Fruit fly (Drosophila melanogaster) whole organism, wandering third instar larva: ENCODE measurements around the gene CG13896.
A peak's percentile ranks its signal among the peaks of the same experiment; 100 is the strongest.

Experiments
- CG32264 ChIP-seq: fragments of 200-800 bp; sonication (Bioruptor generic); optimal IDR thresholded peaks from 2 replicates; lab custom pipeline; 2016; ENCODE audit warnings: missing biosample characterization, missing genetic modification characterization
- CG9705 ChIP-seq: fragments of 200-800 bp; sonication (Bioruptor generic); optimal IDR thresholded peaks from 2 replicates; lab custom pipeline; 2018; ENCODE audit warnings: missing biosample characterization, mild to moderate bottlenecking, missing genetic modification characterization
- CrebA ChIP-seq: fragments of 200-800 bp; sonication (Bioruptor generic); optimal IDR thresholded peaks from 2 replicates; lab custom pipeline; 2016; ENCODE audit warnings: missing biosample characterization, mild to moderate bottlenecking, missing genetic modification characterization, borderline replicate concordance
- Dfd ChIP-seq: fragments of >200 bp; optimal IDR thresholded peaks from 2 replicates; lab custom pipeline; 2017; ENCODE audit warnings: missing biosample characterization, missing genetic modification characterization
- Dif ChIP-seq: fragments of 200-275, 200-300 bp; sonication (Bioruptor generic); optimal IDR thresholded peaks from 2 replicates; lab custom pipeline; 2018; ENCODE audit warnings: missing biosample characterization, missing genetic modification characterization; ENCODE audit not compliant: partially characterized antibody
- GATAd ChIP-seq: sonication (Bioruptor generic); optimal IDR thresholded peaks from 2 replicates; lab custom pipeline; 2016; ENCODE audit warnings: missing biosample characterization, missing genetic modification characterization
- HLH106 ChIP-seq: fragments of 200-800 bp; optimal IDR thresholded peaks from 3 replicates; lab custom pipeline; 2019; ENCODE audit warnings: missing biosample characterization, mild to moderate bottlenecking, missing genetic modification characterization, moderate library complexity
- Hr78 ChIP-seq: fragments of >200 bp; optimal IDR thresholded peaks from 2 replicates; lab custom pipeline; 2017; ENCODE audit warnings: missing biosample characterization, missing genetic modification characterization
- Hr83 ChIP-seq: fragments of 200-300 bp; sonication (Bioruptor generic); optimal IDR thresholded peaks from 2 replicates; lab custom pipeline; 2016; ENCODE audit warnings: missing biosample characterization, mild to moderate bottlenecking, missing genetic modification characterization, moderate library complexity; ENCODE audit not compliant: poor library complexity, severe bottlenecking
- Mio ChIP-seq: sonication (Bioruptor generic); optimal IDR thresholded peaks from 2 replicates; lab custom pipeline; 2016; ENCODE audit warnings: missing biosample characterization, missing genetic modification characterization
- Myc ChIP-seq: fragments of >200 bp; optimal IDR thresholded peaks from 2 replicates; lab custom pipeline; 2017
- N ChIP-seq: fragments of >200 bp; optimal IDR thresholded peaks from 2 replicates; lab custom pipeline; 2018; ENCODE audit warnings: missing biosample characterization, missing external identifiers, missing genetic modification characterization
- Sp1 ChIP-seq: fragments of 200-800 bp; sonication (Bioruptor generic); optimal IDR thresholded peaks from 3 replicates; lab custom pipeline; 2019; ENCODE audit warnings: missing biosample characterization, mild to moderate bottlenecking, missing genetic modification characterization, moderate library complexity
- Vsx2 ChIP-seq: fragments of 200-300, 225-300 bp; sonication (Bioruptor generic); optimal IDR thresholded peaks from 2 replicates; lab custom pipeline; 2018; ENCODE audit warnings: missing biosample characterization, missing genetic modification characterization; ENCODE audit not compliant: partially characterized antibody
- br ChIP-seq: fragments of 200-800 bp; sonication (Bioruptor generic); optimal IDR thresholded peaks from 2 replicates; lab custom pipeline; 2016; ENCODE audit warnings: missing biosample characterization, missing genetic modification characterization
- brk ChIP-seq: fragments of 200-800 bp; sonication (Bioruptor generic); optimal IDR thresholded peaks from 2 replicates; lab custom pipeline; 2016; ENCODE audit warnings: missing biosample characterization, mild to moderate bottlenecking, missing genetic modification characterization
- dl ChIP-seq, 2 experiments: fragments of 175-275, 200-275 bp in 1 of 2; fragments of 200-275 bp in 1 of 2; sonication (Bioruptor generic); optimal IDR thresholded peaks; lab custom pipeline; 2018; ENCODE audit warnings: mild to moderate bottlenecking in 2 of 2, missing biosample characterization in 2 of 2, missing genetic modification characterization in 2 of 2, moderate library complexity in 2 of 2; ENCODE audit not compliant: partially characterized antibody in 2 of 2, insufficient read depth in 1 of 2
- dsf ChIP-seq: sonication (Bioruptor generic); optimal IDR thresholded peaks from 2 replicates; lab custom pipeline; 2016; ENCODE audit warnings: missing biosample characterization, missing genetic modification characterization, borderline replicate concordance
- ey ChIP-seq: fragments of 200-800 bp; sonication (Bioruptor generic); optimal IDR thresholded peaks from 2 replicates; lab custom pipeline; 2016; ENCODE audit warnings: missing biosample characterization, missing genetic modification characterization
- foxo ChIP-seq, 2 experiments: fragments of 200-800 bp; sonication (Bioruptor generic); optimal IDR thresholded peaks; 2 replicates in 1 of 2; 3 replicates in 1 of 2; lab custom pipeline; 2016 to 2017; ENCODE audit warnings: missing biosample characterization in 2 of 2, missing genetic modification characterization in 2 of 2
- fru ChIP-seq: fragments of 200-800 bp; sonication (Bioruptor generic); optimal IDR thresholded peaks from 3 replicates; lab custom pipeline; 2016; ENCODE audit warnings: missing biosample characterization, mild to moderate bottlenecking, missing genetic modification characterization
- h ChIP-seq: fragments of 200-800 bp; sonication (Bioruptor generic); optimal IDR thresholded peaks from 3 replicates; lab custom pipeline; 2016; ENCODE audit warnings: missing biosample characterization, mild to moderate bottlenecking, missing genetic modification characterization
- jim ChIP-seq: fragments of 175-275, 200-325 bp; sonication (Bioruptor generic); optimal IDR thresholded peaks from 2 replicates; lab custom pipeline; 2016; ENCODE audit warnings: missing biosample characterization, mild to moderate bottlenecking, missing genetic modification characterization
- lola ChIP-seq: fragments of >200 bp; optimal IDR thresholded peaks from 2 replicates; lab custom pipeline; 2017; ENCODE audit warnings: missing biosample characterization, missing genetic modification characterization
- pan ChIP-seq: fragments of >200 bp; optimal IDR thresholded peaks from 2 replicates; lab custom pipeline; 2017
- psq ChIP-seq: fragments of 200-800 bp; sonication (Bioruptor generic); optimal IDR thresholded peaks from 3 replicates; lab custom pipeline; 2017; ENCODE audit warnings: missing biosample characterization, mild to moderate bottlenecking, missing genetic modification characterization, moderate library complexity
- rgr ChIP-seq: fragments of 200-800 bp; sonication (Bioruptor generic); optimal IDR thresholded peaks from 3 replicates; lab custom pipeline; 2016; ENCODE audit warnings: missing biosample characterization, mild to moderate bottlenecking, missing genetic modification characterization
- sage ChIP-seq: fragments of 200-800 bp; sonication (Bioruptor generic); optimal IDR thresholded peaks from 2 replicates; lab custom pipeline; 2016; ENCODE audit warnings: missing biosample characterization, mild to moderate bottlenecking, missing genetic modification characterization
- sv ChIP-seq: fragments of 200-800 bp; sonication (Bioruptor generic); optimal IDR thresholded peaks from 3 replicates; lab custom pipeline; 2016; ENCODE audit warnings: missing biosample characterization, missing genetic modification characterization
- tai ChIP-seq: sonication (Bioruptor generic); optimal IDR thresholded peaks from 2 replicates; lab custom pipeline; 2016; ENCODE audit warnings: missing biosample characterization, missing genetic modification characterization
- usp ChIP-seq: fragments of >200 bp; optimal IDR thresholded peaks from 2 replicates; lab custom pipeline; 2017; ENCODE audit warnings: missing biosample characterization, missing genetic modification characterization

The CG13896 gene

dm6 chr3L:748329-749198 is 36.9 kb upstream of the CG13896 start:
- no peak for TF ChIP-seq ey (GFP tag; lab: Kevin White, UChicago)
- TF ChIP-seq Myc, result peak; percentile 92
- no peak for TF ChIP-seq psq (GFP tag; lab: Kevin White, UChicago)
- TF ChIP-seq N (GFP tag; lab: Kevin White, UChicago), result peak; percentile 16
- peak; percentile 38 for TF ChIP-seq tai (GFP tag; lab: Kevin White, UChicago)
- peak; percentile 66 for TF ChIP-seq CrebA
- no peak for TF ChIP-seq Dif (GFP tag; lab: Kevin White, UChicago)
- peak in 1 of 2 experiments; percentile 48 for TF ChIP-seq dl (GFP tag; optimal IDR thresholded peaks at IDR 0.05; lab: Kevin White, UChicago; ENCODE audit: insufficient read depth in 1 of 2, partially characterized antibody in 2 of 2)
- no peak for TF ChIP-seq CG9705 (GFP tag; lab: Kevin White, UChicago)
- TF ChIP-seq Mio (GFP tag; lab: Kevin White, UChicago), result no peak
- TF ChIP-seq sage (GFP tag; lab: Kevin White, UChicago), result no peak
- TF ChIP-seq Vsx2 (GFP tag; lab: Kevin White, UChicago), result peak; percentile 14
- TF ChIP-seq usp (GFP tag; lab: Kevin White, UChicago), result no peak
- TF ChIP-seq Hr83, result no peak
- peak in 1 of 2 experiments; percentile 62 for TF ChIP-seq foxo (GFP tag; optimal IDR thresholded peaks at IDR 0.05; lab: Kevin White, UChicago)

- TF ChIP-seq Vsx2 (GFP tag; lab: Kevin White, UChicago) (no peak), Sp1 (GFP tag; lab: Kevin White, UChicago) (no peak), dl (GFP tag; optimal IDR thresholded peaks at IDR 0.05; lab: Kevin White, UChicago; ENCODE audit: insufficient read depth in 1 of 2, partially characterized antibody in 2 of 2) (no peak), Dfd (no peak), Hr78 (no peak), sage (GFP tag; lab: Kevin White, UChicago) (no peak), brk (GFP tag; lab: Kevin White, UChicago) (no peak), pan (lab: Kevin White, UChicago) (no peak), h (no peak)
Measured at dm6 chr3L:747716-748328, 36.2 kb upstream of the CG13896 start.

dm6 chr3L:747008-747407 is 35.4 kb upstream of the CG13896 start:
- TF ChIP-seq CG32264 (GFP tag; lab: Kevin White, UChicago) (no peak), dl (GFP tag; optimal IDR thresholded peaks at IDR 0.05; lab: Kevin White, UChicago; ENCODE audit: insufficient read depth in 1 of 2, partially characterized antibody in 2 of 2) (no peak), Dif (GFP tag; lab: Kevin White, UChicago) (no peak), Sp1 (GFP tag; lab: Kevin White, UChicago) (no peak), dsf (GFP tag; lab: Kevin White, UChicago) (no peak), jim (GFP tag; lab: Kevin White, UChicago) (no peak), pan (lab: Kevin White, UChicago) (no peak), sage (GFP tag; lab: Kevin White, UChicago) (no peak)

- TF ChIP-seq Myc (no peak), lola (GFP tag; lab: Kevin White, UChicago) (no peak), foxo (GFP tag; optimal IDR thresholded peaks at IDR 0.05; lab: Kevin White, UChicago) (peak in 1 of 2 experiments; percentile 44), HLH106 (tag; lab: Kevin White, UChicago) (peak; percentile 36), usp (GFP tag; lab: Kevin White, UChicago) (no peak), sv (no peak), N (GFP tag; lab: Kevin White, UChicago) (no peak), h (peak; percentile 34), fru (GFP tag; lab: Kevin White, UChicago) (peak; percentile 47), br (peak; percentile 31), ey (GFP tag; lab: Kevin White, UChicago) (peak; percentile 42), Vsx2 (GFP tag; lab: Kevin White, UChicago) (no peak), rgr (GFP tag; lab: Kevin White, UChicago) (peak; percentile 30), GATAd (GFP tag; lab: Kevin White, UChicago) (no peak)
Measured at dm6 chr3L:746345-746932, 34.8 kb upstream of the CG13896 start.
